Fruit fly (Drosophila melanogaster) whole organism, prepupa: ENCODE results near the gene osp.
A peak's percentile ranks its signal among the peaks of the same experiment; 100 is the strongest.

ENCODE experiments used
- Blimp-1 ChIP-seq: fragments of 200-800 bp; sonication (Bioruptor generic); optimal IDR thresholded peaks from 3 replicates; lab custom pipeline; 2017; ENCODE audit warnings: missing biosample characterization, missing genetic modification characterization, mild to moderate bottlenecking, moderate library complexity, missing genetic modification reagents
- CG10631 ChIP-seq: fragments of 200-800 bp; sonication (Bioruptor generic); optimal IDR thresholded peaks from 2 replicates; lab custom pipeline; 2016; ENCODE audit warnings: missing biosample characterization, missing genetic modification characterization
- CG10669 ChIP-seq: fragments of 200-800 bp; sonication (Bioruptor generic); optimal IDR thresholded peaks from 3 replicates; lab custom pipeline; 2018; ENCODE audit warnings: missing biosample characterization, mild to moderate bottlenecking, missing genetic modification characterization, moderate library complexity
- CG11762 ChIP-seq: fragments of 200-800 bp; sonication (Bioruptor generic); optimal IDR thresholded peaks from 3 replicates; lab custom pipeline; 2016; ENCODE audit warnings: missing biosample characterization, missing genetic modification characterization; ENCODE audit not compliant: insufficient read depth
- CG1621 ChIP-seq: fragments of 200-800 bp; sonication (Bioruptor generic); optimal IDR thresholded peaks from 3 replicates; lab custom pipeline; 2018; ENCODE audit warnings: missing biosample characterization, mild to moderate bottlenecking, missing genetic modification characterization
- CG16779 ChIP-seq: fragments of 200-800 bp; sonication (Bioruptor generic); optimal IDR thresholded peaks from 3 replicates; lab custom pipeline; 2017; ENCODE audit warnings: missing biosample characterization, mild to moderate bottlenecking, missing genetic modification characterization
- CG3032 ChIP-seq: fragments of 200-800 bp; optimal IDR thresholded peaks from 2 replicates; lab custom pipeline; 2019; ENCODE audit warnings: missing biosample characterization, mild to moderate bottlenecking, missing genetic modification characterization, moderate library complexity
- CG31627 ChIP-seq: fragments of 200-800 bp; sonication (Bioruptor generic); optimal IDR thresholded peaks from 3 replicates; lab custom pipeline; 2016; ENCODE audit warnings: missing biosample characterization, missing genetic modification characterization
- CG32006 ChIP-seq: fragments of 200-800 bp; sonication (Bioruptor generic); optimal IDR thresholded peaks from 3 replicates; lab custom pipeline; 2017; ENCODE audit warnings: missing biosample characterization, mild to moderate bottlenecking, missing genetic modification characterization
- CG34406 ChIP-seq: fragments of 200-800 bp; sonication (Bioruptor generic); optimal IDR thresholded peaks from 3 replicates; lab custom pipeline; 2016; ENCODE audit warnings: missing biosample characterization, missing genetic modification characterization
- CG3919 ChIP-seq: fragments of 200-800 bp; sonication (Bioruptor generic); optimal IDR thresholded peaks from 3 replicates; lab custom pipeline; 2016; ENCODE audit warnings: missing biosample characterization, missing genetic modification characterization
- CG6163 ChIP-seq: fragments of 200-800 bp; sonication (Bioruptor generic); IDR thresholded peaks from 3 replicates; pipeline ENCODE4 v1.3.6; 2022; ENCODE audit warnings: missing biosample characterization, missing genetic modification characterization
- CG6276 ChIP-seq: fragments of 200-800 bp; sonication (Bioruptor generic); optimal IDR thresholded peaks from 2 replicates; lab custom pipeline; 2017; ENCODE audit warnings: missing biosample characterization, mild to moderate bottlenecking, missing genetic modification characterization
- CG6808 ChIP-seq: fragments of 200-800 bp; sonication (Bioruptor generic); optimal IDR thresholded peaks from 3 replicates; lab custom pipeline; 2017; ENCODE audit warnings: missing biosample characterization, missing genetic modification characterization, mild to moderate bottlenecking, moderate library complexity, missing genetic modification reagents
- CG7368 ChIP-seq: fragments of 200-800 bp; sonication (Bioruptor generic); optimal IDR thresholded peaks from 3 replicates; lab custom pipeline; 2016; ENCODE audit warnings: missing biosample characterization, missing genetic modification characterization
- CG8319 ChIP-seq: fragments of 200-800 bp; sonication (Bioruptor generic); optimal IDR thresholded peaks from 3 replicates; lab custom pipeline; 2016; ENCODE audit warnings: missing biosample characterization, missing genetic modification characterization
- CG8632 ChIP-seq: fragments of 200-800 bp; sonication (Bioruptor generic); optimal IDR thresholded peaks from 3 replicates; lab custom pipeline; 2016; ENCODE audit warnings: missing biosample characterization, missing genetic modification characterization
- CG9139 ChIP-seq: fragments of 200-800 bp; sonication (Bioruptor generic); optimal IDR thresholded peaks from 3 replicates; lab custom pipeline; 2017; ENCODE audit warnings: missing biosample characterization, mild to moderate bottlenecking, missing genetic modification characterization
- Eip75B ChIP-seq: fragments of 200-800 bp; sonication (Bioruptor generic); optimal IDR thresholded peaks from 3 replicates; lab custom pipeline; 2016; ENCODE audit warnings: missing biosample characterization, missing genetic modification characterization
- Eip78C ChIP-seq: fragments of 200-800 bp; sonication (Bioruptor generic); peaks from one replicate; lab custom pipeline; 2016; ENCODE audit warnings: missing biosample characterization, missing genetic modification characterization
- Ets21C ChIP-seq: fragments of 200-800 bp; sonication (Bioruptor generic); optimal IDR thresholded peaks from 3 replicates; lab custom pipeline; 2016; ENCODE audit warnings: missing biosample characterization, missing genetic modification characterization
- Ets96B ChIP-seq: fragments of 200-800 bp; optimal IDR thresholded peaks from 2 replicates; lab custom pipeline; 2019; ENCODE audit warnings: missing biosample characterization, mild to moderate bottlenecking, missing genetic modification characterization, moderate library complexity
- Gug ChIP-seq: fragments of 200-800 bp; sonication (Bioruptor generic); IDR thresholded peaks from 2 replicates; pipeline ENCODE4 v1.3.6; 2022; ENCODE audit warnings: missing biosample characterization, missing genetic modification characterization
- Hr38 ChIP-seq: sonication (Bioruptor generic); optimal IDR thresholded peaks from 2 replicates; lab custom pipeline; 2016; ENCODE audit warnings: missing biosample characterization, missing genetic modification characterization
- Lpt ChIP-seq: fragments of 200-800 bp; sonication (Bioruptor generic); optimal IDR thresholded peaks from 3 replicates; lab custom pipeline; 2016; ENCODE audit warnings: missing biosample characterization, missing genetic modification characterization
- OdsH ChIP-seq: fragments of 200-800 bp; sonication (Bioruptor generic); optimal IDR thresholded peaks from 3 replicates; lab custom pipeline; 2016; ENCODE audit warnings: missing biosample characterization, missing genetic modification characterization
- Smox ChIP-seq: fragments of 200-800 bp; sonication (Bioruptor generic); optimal IDR thresholded peaks from 3 replicates; lab custom pipeline; 2016; ENCODE audit warnings: missing biosample characterization, missing genetic modification characterization
- Sox14 ChIP-seq: fragments of 200-800 bp; sonication (Bioruptor generic); optimal IDR thresholded peaks from 3 replicates; lab custom pipeline; 2016; ENCODE audit warnings: missing biosample characterization, missing genetic modification characterization
- Sox15 ChIP-seq: fragments of 200-800 bp; sonication (Bioruptor generic); optimal IDR thresholded peaks from 3 replicates; lab custom pipeline; 2016; ENCODE audit warnings: missing biosample characterization, missing genetic modification characterization
- achi ChIP-seq: fragments of 200-800 bp; sonication (Bioruptor generic); optimal IDR thresholded peaks from 3 replicates; lab custom pipeline; 2016; ENCODE audit warnings: missing biosample characterization, missing genetic modification characterization
- acj6 ChIP-seq: fragments of 200-800 bp; sonication (Bioruptor generic); optimal IDR thresholded peaks from 3 replicates; lab custom pipeline; 2016; ENCODE audit warnings: missing biosample characterization, missing genetic modification characterization
- cyc ChIP-seq: fragments of 200-800 bp; sonication (Bioruptor generic); optimal IDR thresholded peaks from 3 replicates; lab custom pipeline; 2016; ENCODE audit warnings: missing biosample characterization, missing genetic modification characterization
- dac ChIP-seq: fragments of 200-800 bp; sonication (Bioruptor generic); optimal IDR thresholded peaks from 2 replicates; lab custom pipeline; 2017; ENCODE audit warnings: missing biosample characterization, mild to moderate bottlenecking, missing genetic modification characterization
- eg ChIP-seq: fragments of 200-800 bp; sonication (Bioruptor generic); IDR thresholded peaks from 3 replicates; pipeline ENCODE4 v1.3.6; 2022; ENCODE audit warnings: missing biosample characterization, missing genetic modification characterization
- esn ChIP-seq: fragments of 200-800 bp; sonication (Bioruptor generic); optimal IDR thresholded peaks from 2 replicates; lab custom pipeline; 2016; ENCODE audit warnings: missing biosample characterization, mild to moderate bottlenecking, missing genetic modification characterization, moderate library complexity
- fd59A ChIP-seq: fragments of 200-800 bp; sonication (Bioruptor generic); optimal IDR thresholded peaks from 2 replicates; lab custom pipeline; 2017; ENCODE audit warnings: missing biosample characterization, mild to moderate bottlenecking, missing genetic modification characterization, missing genetic modification reagents
- lz ChIP-seq: fragments of 200-800 bp; sonication (Bioruptor generic); optimal IDR thresholded peaks from 3 replicates; lab custom pipeline; 2016; ENCODE audit warnings: missing biosample characterization, missing genetic modification characterization
- net ChIP-seq: fragments of 200-800 bp; sonication (Bioruptor generic); optimal IDR thresholded peaks from 3 replicates; lab custom pipeline; 2016; ENCODE audit warnings: missing biosample characterization, missing genetic modification characterization
- pdm3 ChIP-seq: fragments of 200-800 bp; sonication (Bioruptor generic); optimal IDR thresholded peaks from 3 replicates; lab custom pipeline; 2016; ENCODE audit warnings: missing biosample characterization, missing genetic modification characterization
- salr ChIP-seq, 2 experiments: fragments of 200-800 bp; sonication (Bioruptor generic); optimal IDR thresholded peaks; 3 replicates each; lab custom pipeline; 2016 to 2018; ENCODE audit warnings: missing biosample characterization in 2 of 2, missing genetic modification characterization in 2 of 2, mild to moderate bottlenecking in 1 of 2
- ss ChIP-seq, 2 experiments: fragments of 200-800 bp; sonication (Bioruptor generic); optimal IDR thresholded peaks; 2 replicates in 1 of 2; 3 replicates in 1 of 2; lab custom pipeline; 2017 to 2018; ENCODE audit warnings: mild to moderate bottlenecking in 2 of 2, missing biosample characterization in 2 of 2, missing genetic modification characterization in 2 of 2, moderate library complexity in 1 of 2
- svp ChIP-seq: fragments of 200-800 bp; sonication (Bioruptor generic); peaks from one replicate; lab custom pipeline; 2016; ENCODE audit warnings: missing biosample characterization, missing genetic modification characterization
- topi ChIP-seq: fragments of 200-800 bp; sonication (Bioruptor generic); optimal IDR thresholded peaks from 3 replicates; lab custom pipeline; 2016; ENCODE audit warnings: missing biosample characterization, missing genetic modification characterization
- vri ChIP-seq: fragments of 200-800 bp; sonication (Bioruptor generic); optimal IDR thresholded peaks from 3 replicates; lab custom pipeline; 2016; ENCODE audit warnings: missing biosample characterization, mild to moderate bottlenecking, missing genetic modification characterization

osp gene

dm6 chr2L:14562320-14562719 lies 126.8 kb downstream of the osp start (continued):
- TF ChIP-seq cyc (GFP tag; lab: Kevin White, UChicago), result peak; percentile 9
- no peak for TF ChIP-seq CG7368 (GFP tag; lab: Kevin White, UChicago)
- peak; percentile 13 for TF ChIP-seq achi
- peak; percentile 68 for TF ChIP-seq esn
- peak; percentile 23 for TF ChIP-seq pdm3 (GFP tag; lab: Kevin White, UChicago)
- no peak for TF ChIP-seq ss (GFP tag; optimal IDR thresholded peaks at IDR 0.05; lab: Kevin White, UChicago)
- peak; percentile 23 for TF ChIP-seq CG3919 (GFP tag; lab: Kevin White, UChicago)
- no peak for TF ChIP-seq Gug
- TF ChIP-seq CG6163 (GFP tag; lab: Robert Waterston, UW), result 0 out of 3 replicates have a peak, but pooled peaks have one; percentile 17
- TF ChIP-seq CG10631 (GFP tag; lab: Kevin White, UChicago), result no peak
- peak; percentile 24 for TF ChIP-seq CG34406 (GFP tag; lab: Kevin White, UChicago)
- no peak for TF ChIP-seq Sox15 (GFP tag; lab: Kevin White, UChicago)
- peak; percentile 27 for TF ChIP-seq acj6 (GFP tag; lab: Kevin White, UChicago)
- TF ChIP-seq OdsH (GFP tag; lab: Kevin White, UChicago), result peak; percentile 21
- TF ChIP-seq Ets21C (GFP tag; lab: Kevin White, UChicago), result peak; percentile 38
- peak; percentile 27 for TF ChIP-seq Eip75B (GFP tag; lab: Kevin White, UChicago)
- no peak for TF ChIP-seq Ets96B (tag; lab: Kevin White, UChicago)
- no peak for TF ChIP-seq CG3032 (tag; lab: Kevin White, UChicago)
- no peak for TF ChIP-seq CG32006
- no peak for TF ChIP-seq fd59A (GFP tag; lab: Kevin White, UChicago)
- TF ChIP-seq Eip78C (GFP tag; lab: Kevin White, UChicago), result peak; percentile 79
- TF ChIP-seq svp (GFP tag; lab: Kevin White, UChicago), result peak; percentile 82
- peak; percentile 44 for TF ChIP-seq topi (GFP tag; lab: Kevin White, UChicago)
- TF ChIP-seq CG1621 (tag; lab: Kevin White, UChicago), result no peak
- peak; percentile 63 for TF ChIP-seq lz (GFP tag; lab: Kevin White, UChicago)
- TF ChIP-seq CG31627, result peak; percentile 64
- TF ChIP-seq vri (GFP tag; lab: Kevin White, UChicago), result peak; percentile 14

DNA sequence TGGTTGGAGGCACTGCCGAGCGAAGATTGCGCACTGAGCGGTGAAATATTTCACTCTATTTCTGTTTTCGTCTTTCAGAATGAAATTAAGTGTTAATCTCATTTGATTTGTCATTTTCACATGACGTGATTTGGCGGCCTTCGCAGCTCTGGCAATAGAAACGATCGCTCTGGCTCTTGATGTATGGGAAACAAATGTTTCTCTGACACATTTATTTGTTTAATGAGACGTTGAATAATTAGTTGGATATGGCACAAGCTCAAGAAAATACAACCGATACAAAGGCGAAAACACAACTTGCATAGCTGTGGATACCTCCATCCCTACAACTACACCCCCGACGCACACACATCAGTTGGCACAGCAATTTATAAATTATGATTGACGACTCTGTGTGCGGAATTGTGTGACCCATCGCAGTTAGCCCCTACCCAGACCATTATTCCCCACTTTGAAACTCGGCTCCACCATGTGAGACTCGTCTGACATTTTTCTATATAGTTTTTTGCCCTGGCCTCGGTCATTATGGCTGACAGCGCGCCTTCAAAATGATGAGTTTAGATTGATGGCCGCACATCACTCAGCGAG lies 130.2 kb downstream of the osp start:
- no peak for TF ChIP-seq CG31627
- TF ChIP-seq CG6163 (GFP tag; lab: Robert Waterston, UW), result peak; percentile 35; the same call in 1 of the 3 replicates
- TF ChIP-seq Eip78C (GFP tag; lab: Kevin White, UChicago), result peak; percentile 13

DNA sequence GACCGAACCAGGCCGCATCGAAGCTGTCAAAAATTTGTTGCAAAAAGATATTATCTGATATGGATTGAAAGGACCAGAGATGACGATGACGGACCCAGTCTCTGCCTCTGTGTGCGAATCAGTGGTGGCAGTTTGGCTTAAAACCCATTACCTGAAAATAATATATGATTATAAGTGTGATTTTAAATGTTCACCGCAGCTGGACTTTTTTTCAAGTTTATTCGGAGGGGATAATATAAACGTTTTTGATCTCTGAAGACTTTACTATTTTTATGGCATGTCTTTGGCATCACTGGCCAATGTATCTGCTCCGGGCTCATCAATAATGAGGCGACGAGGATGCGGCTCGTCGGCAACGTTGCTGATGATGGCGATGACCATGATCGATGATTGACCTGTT lies 131.4 kb downstream of the osp start:
- peak; percentile 75 for TF ChIP-seq CG8319 (GFP tag; lab: Kevin White, UChicago)
- TF ChIP-seq CG31627, result peak; percentile 85
- peak; percentile 71 to 73 for TF ChIP-seq ss (GFP tag; optimal IDR thresholded peaks at IDR 0.05; lab: Kevin White, UChicago)
- TF ChIP-seq CG8632 (GFP tag; lab: Kevin White, UChicago), result peak; percentile 83
- TF ChIP-seq Hr38 (GFP tag; lab: Kevin White, UChicago), result no peak
- no peak for TF ChIP-seq Gug
- peak; percentile 88 for TF ChIP-seq pdm3 (GFP tag; lab: Kevin White, UChicago)
- TF ChIP-seq fd59A (GFP tag; lab: Kevin White, UChicago), result peak; percentile 81
- TF ChIP-seq CG6163 (GFP tag; lab: Robert Waterston, UW), result peak; percentile 91
- peak; percentile 39 for TF ChIP-seq CG6276 (GFP tag; lab: Kevin White, UChicago)
- TF ChIP-seq CG16779, result peak; percentile 49
- TF ChIP-seq OdsH (GFP tag; lab: Kevin White, UChicago), result peak; percentile 83
- TF ChIP-seq lz (GFP tag; lab: Kevin White, UChicago), result peak; percentile 88
- peak; percentile 87 for TF ChIP-seq CG34406 (GFP tag; lab: Kevin White, UChicago)
- peak; percentile 80 for TF ChIP-seq CG10669 (GFP tag; lab: Kevin White, UChicago)
- TF ChIP-seq salr (GFP tag; optimal IDR thresholded peaks at IDR 0.05; lab: Kevin White, UChicago), result peak; percentile 54
- peak; percentile 73 for TF ChIP-seq CG9139 (GFP tag; lab: Kevin White, UChicago)
- peak; percentile 86 for TF ChIP-seq achi
- peak; percentile 84 for TF ChIP-seq CG6808 (GFP tag; lab: Kevin White, UChicago)
- peak; percentile 98 for TF ChIP-seq Eip78C (GFP tag; lab: Kevin White, UChicago)
- TF ChIP-seq CG32006, result peak; percentile 68
- TF ChIP-seq net (GFP tag; lab: Kevin White, UChicago), result peak; percentile 79
- TF ChIP-seq Smox (GFP tag; lab: Kevin White, UChicago), result peak; percentile 88
- TF ChIP-seq Ets96B (tag; lab: Kevin White, UChicago), result peak; percentile 85
- peak; percentile 85 for TF ChIP-seq CG3919 (GFP tag; lab: Kevin White, UChicago)
- TF ChIP-seq Blimp-1 (GFP tag; lab: Kevin White, UChicago), result peak; percentile 51
- peak; percentile 88 for TF ChIP-seq acj6 (GFP tag; lab: Kevin White, UChicago)
- TF ChIP-seq CG11762 (GFP tag; lab: Kevin White, UChicago), result peak; percentile 63
- peak; percentile 49; the same call in 1 of the 3 replicates for TF ChIP-seq eg (GFP tag; lab: Robert Waterston, UW)
- peak; percentile 85 for TF ChIP-seq topi (GFP tag; lab: Kevin White, UChicago)
- TF ChIP-seq dac, result peak; percentile 31
- TF ChIP-seq Lpt, result peak; percentile 62
- peak; percentile 85 for TF ChIP-seq vri (GFP tag; lab: Kevin White, UChicago)
- peak; percentile 84 for TF ChIP-seq Sox14
